ENCODE assay signal across 1 fruit fly cellular context in the genomic region with DNA sequence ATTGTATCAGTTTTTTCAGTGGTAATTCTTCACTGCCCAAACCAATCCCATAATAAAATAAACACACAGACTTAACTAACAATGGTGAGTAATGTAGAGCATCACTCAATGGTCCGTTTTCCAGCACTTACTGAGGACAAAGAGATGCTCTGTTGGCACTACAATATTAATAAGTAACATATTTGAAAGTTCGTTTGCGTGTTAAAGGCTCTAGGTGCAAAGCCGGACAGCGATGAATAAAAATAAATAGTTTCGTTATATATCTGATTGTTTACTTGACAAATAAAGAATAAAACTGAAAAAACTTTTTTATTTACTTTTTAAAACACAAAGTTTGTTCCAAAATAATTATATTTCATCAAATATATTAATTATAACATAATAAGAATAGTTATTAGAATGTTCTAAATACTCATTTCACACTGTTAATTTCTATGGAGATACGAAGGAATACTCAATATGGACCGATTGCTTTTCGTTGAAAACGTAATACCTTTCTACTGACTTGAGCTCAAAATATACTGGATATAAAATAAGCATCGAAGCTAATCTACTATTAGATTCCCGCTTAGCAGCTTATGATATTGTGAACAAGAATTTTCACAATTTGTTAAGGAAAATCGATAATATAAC.
A peak's percentile ranks its signal among the peaks of the same experiment; 100 is the strongest.
TF ChIP-seq lines count a peak whose summit lies in the region.

A gene (minus strand): TSS at position 203 of the 633 bp plus-strand sequence.

TF ChIP-seq in whole organism, embryonic, 481 proteins besides CTCF, POLR2A, EP300 and RAD21 (continued from another document):
- TF ChIP-seq D19A (tag; optimal IDR thresholded peaks at IDR 0.05; lab: Kevin White, UChicago) (no peak), CG11247 (GFP tag; IDR thresholded peaks at IDR 0.05; lab: Robert Waterston, UW) (no peak), CG3281 (GFP tag; optimal IDR thresholded peaks at IDR 0.05; lab: Kevin White, UChicago) (no peak), CG3726 (GFP tag; IDR thresholded peaks at IDR 0.05; lab: Robert Waterston, UW) (no peak), Fer2 (tag; optimal IDR thresholded peaks at IDR 0.05; lab: Kevin White, UChicago) (no peak), bab2 (GFP tag; optimal IDR thresholded peaks at IDR 0.05; lab: Kevin White, UChicago) (no peak), PHDP (tag; optimal IDR thresholded peaks at IDR 0.05; lab: Kevin White, UChicago) (no peak), CG18599 (GFP tag; optimal IDR thresholded peaks at IDR 0.05; lab: Kevin White, UChicago) (no peak), CG9609 (GFP tag; optimal IDR thresholded peaks at IDR 0.05; lab: Kevin White, UChicago) (no peak), BEAF-32 (GFP tag; optimal IDR thresholded peaks at IDR 0.05; lab: Kevin White, UChicago) (no peak), grn (GFP tag; optimal IDR thresholded peaks at IDR 0.05; lab: Kevin White, UChicago) (no peak), nmo (GFP tag; optimal IDR thresholded peaks at IDR 0.05; lab: Kevin White, UChicago) (peak; percentile 32), Side (GFP tag; optimal IDR thresholded peaks at IDR 0.05; lab: Kevin White, UChicago) (no peak), ssp (GFP tag; IDR thresholded peaks at IDR 0.05; lab: Robert Waterston, UW) (peak; percentile 97), TFAM (GFP tag; optimal IDR thresholded peaks at IDR 0.05; lab: Kevin White, UChicago) (no peak), Nf-YB (GFP tag; optimal IDR thresholded peaks at IDR 0.05; lab: Kevin White, UChicago) (no peak), CG9876 (GFP tag; optimal IDR thresholded peaks at IDR 0.05; lab: Kevin White, UChicago) (no peak), jumu (GFP tag; optimal IDR thresholded peaks at IDR 0.05; lab: Kevin White, UChicago) (no peak), CG34224 (GFP tag; IDR thresholded peaks at IDR 0.05; lab: Robert Waterston, UW; ENCODE audit: partially characterized antibody) (no peak), Dad (GFP tag; optimal IDR thresholded peaks at IDR 0.05; lab: Kevin White, UChicago) (no peak), H2.0 (GFP tag; IDR thresholded peaks at IDR 0.05; lab: Robert Waterston, UW) (no peak), CG14860 (GFP tag; IDR thresholded peaks at IDR 0.05; lab: Robert Waterston, UW; ENCODE audit: partially characterized antibody) (no peak), dati (GFP tag; IDR thresholded peaks at IDR 0.05; lab: Robert Waterston, UW) (no peak), CG5953 (GFP tag; IDR thresholded peaks at IDR 0.05; lab: Robert Waterston, UW) (no peak), tup (GFP tag; optimal IDR thresholded peaks at IDR 0.05; lab: Kevin White, UChicago) (no peak), Ravus (GFP tag; IDR thresholded peaks at IDR 0.05; lab: Robert Waterston, UW) (no peak), lab (GFP tag; optimal IDR thresholded peaks at IDR 0.05; lab: Kevin White, UChicago) (no peak), CG1024 (GFP tag; IDR thresholded peaks at IDR 0.05; lab: Robert Waterston, UW) (peak; percentile 91), ATbp (GFP tag; optimal IDR thresholded peaks at IDR 0.05; lab: Kevin White, UChicago) (no peak), CG13775 (GFP tag; optimal IDR thresholded peaks at IDR 0.05; lab: Kevin White, UChicago) (no peak), CG15514 (GFP tag; optimal IDR thresholded peaks at IDR 0.05; lab: Kevin White, UChicago) (no peak), CG7987 (GFP tag; optimal IDR thresholded peaks at IDR 0.05; lab: Kevin White, UChicago) (no peak), Lhr (GFP tag; optimal IDR thresholded peaks at IDR 0.05; lab: Kevin White, UChicago) (peak; percentile 56), CG15269 (tag; optimal IDR thresholded peaks at IDR 0.05; lab: Kevin White, UChicago) (no peak), CG1233 (GFP tag; optimal IDR thresholded peaks at IDR 0.05; lab: Kevin White, UChicago) (no peak), CG12942 (GFP tag; optimal IDR thresholded peaks at IDR 0.05; lab: Kevin White, UChicago) (no peak), luna (GFP tag; optimal IDR thresholded peaks at IDR 0.05; lab: Kevin White, UChicago) (no peak), vnd (GFP tag; IDR thresholded peaks at IDR 0.05; lab: Robert Waterston, UW; ENCODE audit: partially characterized antibody) (no peak), fd64A (GFP tag; optimal IDR thresholded peaks at IDR 0.05; lab: Kevin White, UChicago) (no peak), aop (GFP tag; IDR thresholded peaks at IDR 0.05; lab: Robert Waterston, UW) (no peak), mam (GFP tag; optimal IDR thresholded peaks at IDR 0.05; lab: Kevin White, UChicago) (peak; percentile 0), psq (GFP tag; optimal IDR thresholded peaks at IDR 0.05; lab: Kevin White, UChicago) (no peak), CG11456 (GFP tag; IDR thresholded peaks at IDR 0.05; lab: Robert Waterston, UW) (no peak), Elba2 (GFP tag; optimal IDR thresholded peaks at IDR 0.05; lab: Kevin White, UChicago) (no peak), abd-A (tag; optimal IDR thresholded peaks at IDR 0.05; lab: Kevin White, UChicago) (no peak), CG7963 (GFP tag; IDR thresholded peaks at IDR 0.05; lab: Robert Waterston, UW; ENCODE audit: partially characterized antibody) (no peak), Eip74EF (GFP tag; optimal IDR thresholded peaks at IDR 0.05; lab: Kevin White, UChicago) (no peak), CG1603 (tag; optimal IDR thresholded peaks at IDR 0.05; lab: Kevin White, UChicago) (peak; percentile 91), caup (GFP tag; optimal IDR thresholded peaks at IDR 0.05; lab: Kevin White, UChicago; ENCODE audit: severe bottlenecking) (no peak), CG30020 (tag; optimal IDR thresholded peaks at IDR 0.05; lab: Kevin White, UChicago) (peak; percentile 97), CG6254 (GFP tag; optimal IDR thresholded peaks at IDR 0.05; lab: Kevin White, UChicago) (no peak), CG2875 (GFP tag; optimal IDR thresholded peaks at IDR 0.05; lab: Kevin White, UChicago) (no peak), crol (GFP tag; IDR thresholded peaks at IDR 0.05; lab: Robert Waterston, UW) (no peak), Six4 (GFP tag; optimal IDR thresholded peaks at IDR 0.05; lab: Kevin White, UChicago) (no peak), Pdp1 (GFP tag; optimal IDR thresholded peaks at IDR 0.05; lab: Kevin White, UChicago) (no peak), CG17359 (tag; optimal IDR thresholded peaks at IDR 0.05; lab: Kevin White, UChicago) (no peak), pzg (GFP tag; optimal IDR thresholded peaks at IDR 0.05; lab: Kevin White, UChicago) (peak; percentile 12), Bteb2 (GFP tag; optimal IDR thresholded peaks at IDR 0.05; lab: Kevin White, UChicago) (no peak), bbx (GFP tag; IDR thresholded peaks at IDR 0.05; lab: Robert Waterston, UW; ENCODE audit: partially characterized antibody) (no peak), CG8290 (GFP tag; optimal IDR thresholded peaks at IDR 0.05; lab: Kevin White, UChicago) (peak; percentile 22), CG8290 (tag; optimal IDR thresholded peaks at IDR 0.05; lab: Kevin White, UChicago) (peak in 1 of 2 experiments; percentile 42), CG13424 (tag; optimal IDR thresholded peaks at IDR 0.05; lab: Kevin White, UChicago) (no peak), CG8089 (GFP tag; optimal IDR thresholded peaks at IDR 0.05; lab: Kevin White, UChicago) (peak; percentile 41), dmrt11E (tag; optimal IDR thresholded peaks at IDR 0.05; lab: Kevin White, UChicago) (no peak), row (GFP tag; IDR thresholded peaks at IDR 0.05; lab: Robert Waterston, UW) (peak; percentile 74), kah (GFP tag; optimal IDR thresholded peaks at IDR 0.05; lab: Kevin White, UChicago) (no peak), CrebB (tag; optimal IDR thresholded peaks at IDR 0.05; lab: Kevin White, UChicago) (no peak), Atf-2 (GFP tag; optimal IDR thresholded peaks at IDR 0.05; lab: Kevin White, UChicago) (no peak), Mad (GFP tag; optimal IDR thresholded peaks at IDR 0.05; lab: Kevin White, UChicago) (no peak), CG17802 (tag; optimal IDR thresholded peaks at IDR 0.05; lab: Kevin White, UChicago) (peak; percentile 90), CG9817 (tag; optimal IDR thresholded peaks at IDR 0.05; lab: Kevin White, UChicago) (peak; percentile 25), wek (GFP tag; optimal IDR thresholded peaks at IDR 0.05; lab: Kevin White, UChicago) (no peak), zen (tag; optimal IDR thresholded peaks at IDR 0.05; lab: Kevin White, UChicago) (no peak), CG34376 (GFP tag; optimal IDR thresholded peaks at IDR 0.05; lab: Kevin White, UChicago) (no peak), Hmx (GFP tag; optimal IDR thresholded peaks at IDR 0.05; lab: Kevin White, UChicago) (no peak), CG10267 (tag; optimal IDR thresholded peaks at IDR 0.05; lab: Kevin White, UChicago) (peak; percentile 59), CG3163 (GFP tag; optimal IDR thresholded peaks at IDR 0.05; lab: Kevin White, UChicago) (no peak), p53 (GFP tag; optimal IDR thresholded peaks at IDR 0.05; lab: Kevin White, UChicago) (no peak), Ets65A (GFP tag; lab: Kevin White, UChicago) (peak; percentile 86), CG14965 (GFP tag; optimal IDR thresholded peaks at IDR 0.05; lab: Kevin White, UChicago; ENCODE audit: borderline replicate concordance) (no peak), Tbp (GFP tag; optimal IDR thresholded peaks at IDR 0.05; lab: Kevin White, UChicago) (no peak), scrt (GFP tag; optimal IDR thresholded peaks at IDR 0.05; lab: Kevin White, UChicago) (no peak), CG12299 (tag; optimal IDR thresholded peaks at IDR 0.05; lab: Kevin White, UChicago) (no peak), CG12391 (tag; optimal IDR thresholded peaks at IDR 0.05; lab: Kevin White, UChicago) (no peak), hbn (GFP tag; IDR thresholded peaks at IDR 0.05; lab: Robert Waterston, UW; ENCODE audit: partially characterized antibody) (no peak), wor (GFP tag; IDR thresholded peaks at IDR 0.05; lab: Robert Waterston, UW) (no peak), CoRest (tag; optimal IDR thresholded peaks at IDR 0.05; lab: Kevin White, UChicago) (peak; percentile 12), cas (GFP tag; IDR thresholded peaks at IDR 0.05; lab: Robert Waterston, UW) (no peak), schlank (tag; optimal IDR thresholded peaks at IDR 0.05; lab: Kevin White, UChicago) (no peak), CG1792 (GFP tag; optimal IDR thresholded peaks at IDR 0.05; lab: Kevin White, UChicago) (no peak), hth (optimal IDR thresholded peaks at IDR 0.05; lab: Kevin White, UChicago) (no peak), gem (tag; optimal IDR thresholded peaks at IDR 0.05; lab: Kevin White, UChicago) (peak; percentile 12), CG4854 (GFP tag; optimal IDR thresholded peaks at IDR 0.05; lab: Kevin White, UChicago) (no peak), NFAT (GFP tag; IDR thresholded peaks at IDR 0.05; lab: Robert Waterston, UW) (no peak), CG17361 (GFP tag; IDR thresholded peaks at IDR 0.05; lab: Robert Waterston, UW) (peak; percentile 46; the same call in 2 of the 3 replicates), CG11723 (GFP tag; optimal IDR thresholded peaks at IDR 0.05; lab: Kevin White, UChicago) (peak; percentile 67), CG7357 (GFP tag; IDR thresholded peaks at IDR 0.05; lab: Robert Waterston, UW) (peak; percentile 93), her (GFP tag; optimal IDR thresholded peaks at IDR 0.05; lab: Kevin White, UChicago) (no peak), dimm (GFP tag; IDR thresholded peaks at IDR 0.05; lab: Robert Waterston, UW) (no peak), Abd-B (GFP tag; optimal IDR thresholded peaks at IDR 0.05; lab: Kevin White, UChicago) (peak; percentile 55), Rfx (GFP tag; IDR thresholded peaks at IDR 0.05; lab: Robert Waterston, UW) (no peak), CG1832 (GFP tag; optimal IDR thresholded peaks at IDR 0.05; lab: Kevin White, UChicago) (no peak), Hr3 (GFP tag; optimal IDR thresholded peaks at IDR 0.05; lab: Kevin White, UChicago) (peak; percentile 41), CG33213 (GFP tag; optimal IDR thresholded peaks at IDR 0.05; lab: Kevin White, UChicago) (peak; percentile 2), sc (optimal IDR thresholded peaks at IDR 0.05; lab: Kevin White, UChicago) (no peak), sc (GFP tag; optimal IDR thresholded peaks at IDR 0.05; lab: Kevin White, UChicago) (no peak), C15 (GFP tag; IDR thresholded peaks at IDR 0.05; lab: Robert Waterston, UW) (no peak)
